Worm (Caenorhabditis elegans) whole organism, late embryonic: ENCODE data around the gene clec-67.
"Not testable (repeated sequence)": the region's sequence is repeated elsewhere in the genome, so short reads cannot be mapped to it uniquely, and the experiment has no call there.

Source experiments
- K02D7.2 ChIP-seq: sonication (generic microtip); optimal IDR thresholded peaks from 2 replicates; lab custom pipeline; 2017; ENCODE audit warnings: mild to moderate bottlenecking, missing genetic modification characterization, missing compliant biosample characterization
- K09A11.1 ChIP-seq: sonication (generic microtip); optimal IDR thresholded peaks from 2 replicates; lab custom pipeline; 2017; ENCODE audit warnings: antibody characterized with exemption, mild to moderate bottlenecking, missing genetic modification characterization, missing compliant biosample characterization; ENCODE audit not compliant: insufficient read depth
- T23F11.4 ChIP-seq: fragments of 200-800 bp; sonication (Bioruptor generic); optimal IDR thresholded peaks from 2 replicates; lab custom pipeline; 2018; ENCODE audit warnings: mild to moderate bottlenecking, missing genetic modification characterization, missing compliant biosample characterization
- Y22D7AL.16 ChIP-seq: sonication (generic microtip); optimal IDR thresholded peaks from 2 replicates; lab custom pipeline; 2016; ENCODE audit warnings: missing genetic modification characterization, missing compliant biosample characterization
- ceh-18 ChIP-seq: sonication (generic microtip); optimal IDR thresholded peaks from 2 replicates; lab custom pipeline; 2016; ENCODE audit warnings: missing genetic modification characterization, missing compliant biosample characterization
- ceh-2 ChIP-seq: sonication (generic microtip); optimal IDR thresholded peaks from 2 replicates; lab custom pipeline; 2016; ENCODE audit warnings: missing genotype, missing genetic modification characterization, missing compliant biosample characterization
- ceh-22 ChIP-seq: sonication (generic microtip); optimal IDR thresholded peaks from 2 replicates; lab custom pipeline; 2017; ENCODE audit warnings: missing biosample characterization, missing genetic modification characterization
- ceh-30 ChIP-seq: fragments of 150-350 bp; optimal IDR thresholded peaks from 2 replicates; lab custom pipeline; 2014; ENCODE audit warnings: missing biosample characterization, missing genetic modification characterization
- ceh-34 ChIP-seq: sonication (generic microtip); optimal IDR thresholded peaks from 2 replicates; lab custom pipeline; 2016; ENCODE audit warnings: mild to moderate bottlenecking, missing genetic modification characterization, missing compliant biosample characterization
- ceh-45 ChIP-seq: fragments of 200-800 bp; sonication (Bioruptor generic); IDR thresholded peaks from 2 replicates; pipeline ENCODE4 v1.3.6; 2022; ENCODE audit warnings: missing genetic modification reagents, missing genetic modification characterization, missing compliant biosample characterization
- ceh-48 ChIP-seq: sonication (generic microtip); optimal IDR thresholded peaks from 2 replicates; lab custom pipeline; 2016; ENCODE audit warnings: missing genetic modification characterization, inconsistent platforms, missing compliant biosample characterization
- ceh-6 ChIP-seq: fragments of 200-800 bp; sonication (Bioruptor generic); optimal IDR thresholded peaks from 2 replicates; lab custom pipeline; 2018; ENCODE audit warnings: mild to moderate bottlenecking, missing genetic modification characterization, missing compliant biosample characterization
- che-1 ChIP-seq: sonication (generic microtip); optimal IDR thresholded peaks from 2 replicates; lab custom pipeline; 2016; ENCODE audit warnings: mild to moderate bottlenecking, missing genetic modification characterization, missing compliant biosample characterization
- elt-4 ChIP-seq: sonication (generic microtip); optimal IDR thresholded peaks from 2 replicates; lab custom pipeline; 2016; ENCODE audit warnings: missing genetic modification characterization, missing compliant biosample characterization
- fax-1 ChIP-seq: sonication (generic microtip); optimal IDR thresholded peaks from 2 replicates; lab custom pipeline; 2016; ENCODE audit warnings: missing genotype, missing genetic modification characterization, missing compliant biosample characterization
- fkh-10 ChIP-seq: fragments of 150-350 bp; optimal IDR thresholded peaks from 2 replicates; lab custom pipeline; 2014; ENCODE audit warnings: missing biosample characterization, missing genetic modification reagents, missing genetic modification characterization
- fkh-6 ChIP-seq: sonication (generic microtip); optimal IDR thresholded peaks from 2 replicates; lab custom pipeline; 2016; ENCODE audit warnings: missing genetic modification characterization, missing compliant biosample characterization
- gmeb-2 ChIP-seq: sonication (generic microtip); optimal IDR thresholded peaks from 2 replicates; lab custom pipeline; 2016; ENCODE audit warnings: missing genetic modification characterization, inconsistent platforms, missing compliant biosample characterization
- hlh-13 ChIP-seq: fragments of 200-800 bp; sonication (Bioruptor generic); optimal IDR thresholded peaks from 2 replicates; lab custom pipeline; 2018; ENCODE audit warnings: mild to moderate bottlenecking, missing genetic modification characterization, missing compliant biosample characterization
- hlh-30 ChIP-seq: sonication (generic microtip); optimal IDR thresholded peaks from 2 replicates; lab custom pipeline; 2017; ENCODE audit warnings: antibody characterized with exemption, missing genetic modification characterization, missing compliant biosample characterization; ENCODE audit not compliant: insufficient read depth
- lim-6 ChIP-seq: sonication (generic microtip); optimal IDR thresholded peaks from 2 replicates; lab custom pipeline; 2016; ENCODE audit warnings: missing genetic modification characterization, missing compliant biosample characterization
- lin-11 ChIP-seq: fragments of 200-800 bp; sonication (Bioruptor generic); optimal IDR thresholded peaks from 2 replicates; lab custom pipeline; 2018; ENCODE audit warnings: mild to moderate bottlenecking, missing genetic modification characterization, missing compliant biosample characterization
- madf-2 ChIP-seq: sonication (generic microtip); optimal IDR thresholded peaks from 2 replicates; lab custom pipeline; 2017; ENCODE audit warnings: missing genetic modification characterization, missing compliant biosample characterization
- mec-3 ChIP-seq: sonication (generic microtip); optimal IDR thresholded peaks from 2 replicates; lab custom pipeline; 2016; ENCODE audit warnings: borderline replicate concordance, missing genetic modification characterization, missing compliant biosample characterization
- nhr-11 ChIP-seq: fragments of 150-350 bp; optimal IDR thresholded peaks from 2 replicates; lab custom pipeline; 2014; ENCODE audit warnings: missing biosample characterization, missing genetic modification characterization
- pag-3 ChIP-seq: sonication (generic microtip); optimal IDR thresholded peaks from 2 replicates; lab custom pipeline; 2016; ENCODE audit warnings: missing compliant biosample characterization, missing genetic modification characterization, borderline replicate concordance
- ttx-3 ChIP-seq: sonication (generic microtip); optimal IDR thresholded peaks from 2 replicates; lab custom pipeline; 2016; ENCODE audit warnings: missing genetic modification reagents, missing genetic modification characterization, missing compliant biosample characterization
- unc-3 ChIP-seq, 2 experiments: fragments of 200-800 bp in 1 of 2; sonication (Bioruptor generic) in 1 of 2; sonication (generic microtip) in 1 of 2; conservative IDR thresholded peaks in 1 of 2; optimal IDR thresholded peaks in 1 of 2; 2 replicates each; pipeline versions ENCODE4 v1.3.6 to Lab custom; 2016 to 2022; ENCODE audit warnings: missing compliant biosample characterization in 2 of 2, missing genetic modification characterization in 2 of 2, missing genetic modification reagents in 1 of 2
- unc-86 ChIP-seq: sonication (generic microtip); optimal IDR thresholded peaks from 2 replicates; lab custom pipeline; 2016; ENCODE audit warnings: missing genetic modification characterization, missing compliant biosample characterization
- zip-5 ChIP-seq: sonication (generic microtip); optimal IDR thresholded peaks from 2 replicates; lab custom pipeline; 2016; ENCODE audit warnings: missing genetic modification characterization, missing compliant biosample characterization

clec-67 gene

ce11 chrIV:3909114-3909513, 12.9 kb upstream of the clec-67 start, which contains the start of gene F56D6.13:
Gene F56D6.13, plus strand, starts transcription at chrIV:3909414.
- TF ChIP-seq ceh-48 (tag; lab: Kevin White, UChicago) = no peak

- not testable (repeated sequence) for TF ChIP-seq fax-1, hlh-30, ceh-30 (tag; lab: Kevin White, UChicago)
These were observed 10.1 kb upstream of the clec-67 start, which contains the start of gene F56D6.18 for ce11 chrIV:3911848-3912247. Gene F56D6.18, minus strand, starts transcription at chrIV:3911948.

ce11 chrIV:3912598-3912997, 9.4 kb upstream of the clec-67 start, which contains the start of gene F56D6.20:
Gene F56D6.20, plus strand, starts transcription at chrIV:3912898.
- TF ChIP-seq K02D7.2 (tag; lab: Kevin White, UChicago) (no peak), nhr-11 (no peak), fkh-10 (GFP tag; lab: Kevin White, UChicago) (no peak), ceh-6 (GFP tag; lab: Kevin White, UChicago) (no peak), madf-2 (tag; lab: Kevin White, UChicago) (no peak), Y22D7AL.16 (tag; lab: Kevin White, UChicago) (no peak), ceh-18 (tag; lab: Kevin White, UChicago) (no peak), hlh-30 (tag; lab: Kevin White, UChicago) (no peak)

ce11 chrIV:3914462-3914861, 7.5 kb upstream of the clec-67 start, which contains the start of gene F56D6.19:
Gene F56D6.19, plus strand, starts transcription at chrIV:3914762.
- TF ChIP-seq lin-11 (no peak), T23F11.4 (GFP tag; lab: Kevin White, UChicago) (no peak), pag-3 (no peak)
- TF ChIP-seq, all 69 proteins: peak for 0

- no peak for TF ChIP-seq pag-3
- no peak for TF ChIP-seq ceh-34 (tag; lab: Kevin White, UChicago)
These were observed 6.7 kb upstream of the clec-67 start, which contains the start of gene srz-20 for ce11 chrIV:3915296-3915695. Gene srz-20, plus strand, starts transcription at chrIV:3915596.

ce11 chrIV:3917405-3917804, 4.6 kb upstream of the clec-67 start, which contains the start of gene F56D6.14:
Gene F56D6.14, plus strand, starts transcription at chrIV:3917705.
- TF ChIP-seq che-1 (tag; lab: Kevin White, UChicago) (no peak), ceh-2 (tag; lab: Kevin White, UChicago) (no peak), ttx-3 (tag; lab: Kevin White, UChicago) (no peak), gmeb-2 (tag; lab: Kevin White, UChicago) (no peak), zip-5 (tag; lab: Kevin White, UChicago) (no peak), elt-4 (tag; lab: Kevin White, UChicago) (no peak), K02D7.2 (tag; lab: Kevin White, UChicago) (no peak), nhr-11 (no peak), pag-3 (no peak), ceh-18 (tag; lab: Kevin White, UChicago) (no peak), unc-86 (no peak), hlh-13 (GFP tag; lab: Kevin White, UChicago) (no peak), K09A11.1 (tag; lab: Kevin White, UChicago) (no peak)

ce11 chrIV:3918160-3918559, 3.8 kb upstream of the clec-67 start, which contains the start of gene F56D6.23:
Gene F56D6.23, plus strand, starts transcription at chrIV:3918460.
- no peak for TF ChIP-seq K09A11.1 (tag; lab: Kevin White, UChicago)
- TF ChIP-seq T23F11.4 (GFP tag; lab: Kevin White, UChicago) = no peak

ce11 chrIV:3919506-3919905, 2.5 kb upstream of the clec-67 start, which contains the start of gene srz-19:
Gene srz-19, plus strand, starts transcription at chrIV:3919806.
- TF ChIP-seq mec-3 (tag; lab: Kevin White, UChicago) = no peak
- TF ChIP-seq Y22D7AL.16 (tag; lab: Kevin White, UChicago) = no peak
- TF ChIP-seq ceh-22 (tag; lab: Kevin White, UChicago) = no peak
- TF ChIP-seq unc-3 (GFP tag; conservative IDR thresholded peaks at IDR 0.05; lab: Robert Waterston, UW) = no peak
- no peak for TF ChIP-seq unc-3 (tag; optimal IDR thresholded peaks at IDR 0.05; lab: Kevin White, UChicago)
- no peak for TF ChIP-seq lim-6
- TF ChIP-seq ceh-18 (tag; lab: Kevin White, UChicago) = no peak
- TF ChIP-seq madf-2 (tag; lab: Kevin White, UChicago) = no peak
- TF ChIP-seq ceh-45 = no peak
- TF ChIP-seq fkh-6 (tag; lab: Kevin White, UChicago) = no peak
